Worm (Caenorhabditis elegans) whole organism, late embryonic: ENCODE data around the gene miz-1.

Experiments
- C08G9.2 ChIP-seq: sonication (generic microtip); optimal IDR thresholded peaks from 2 replicates; lab custom pipeline; 2016; ENCODE audit warnings: mild to moderate bottlenecking, missing genetic modification characterization, moderate library complexity, missing compliant biosample characterization
- F13H6.1 ChIP-seq: sonication (generic microtip); optimal IDR thresholded peaks from 2 replicates; lab custom pipeline; 2016; ENCODE audit warnings: missing genetic modification characterization, missing compliant biosample characterization
- K02D7.2 ChIP-seq: sonication (generic microtip); optimal IDR thresholded peaks from 2 replicates; lab custom pipeline; 2017; ENCODE audit warnings: mild to moderate bottlenecking, missing genetic modification characterization, missing compliant biosample characterization
- K09A11.1 ChIP-seq: sonication (generic microtip); optimal IDR thresholded peaks from 2 replicates; lab custom pipeline; 2017; ENCODE audit warnings: antibody characterized with exemption, mild to moderate bottlenecking, missing genetic modification characterization, missing compliant biosample characterization; ENCODE audit not compliant: insufficient read depth
- T23F11.4 ChIP-seq: fragments of 200-800 bp; sonication (Bioruptor generic); optimal IDR thresholded peaks from 2 replicates; lab custom pipeline; 2018; ENCODE audit warnings: mild to moderate bottlenecking, missing genetic modification characterization, missing compliant biosample characterization
- Y22D7AL.16 ChIP-seq: sonication (generic microtip); optimal IDR thresholded peaks from 2 replicates; lab custom pipeline; 2016; ENCODE audit warnings: missing genetic modification characterization, missing compliant biosample characterization
- ceh-14 ChIP-seq: sonication (generic microtip); optimal IDR thresholded peaks from 2 replicates; lab custom pipeline; 2016; ENCODE audit warnings: missing genotype, missing genetic modification characterization, missing compliant biosample characterization
- ceh-19 ChIP-seq: fragments of 200-800 bp; sonication (Bioruptor generic); optimal IDR thresholded peaks from 2 replicates; lab custom pipeline; 2018; ENCODE audit warnings: mild to moderate bottlenecking, missing genetic modification characterization, missing compliant biosample characterization
- ceh-2 ChIP-seq: sonication (generic microtip); optimal IDR thresholded peaks from 2 replicates; lab custom pipeline; 2016; ENCODE audit warnings: missing genotype, missing genetic modification characterization, missing compliant biosample characterization
- ceh-22 ChIP-seq: sonication (generic microtip); optimal IDR thresholded peaks from 2 replicates; lab custom pipeline; 2017; ENCODE audit warnings: missing biosample characterization, missing genetic modification characterization
- ceh-24 ChIP-seq: sonication (generic microtip); optimal IDR thresholded peaks from 2 replicates; lab custom pipeline; 2016; ENCODE audit warnings: mild to moderate bottlenecking, missing genetic modification characterization, missing compliant biosample characterization
- ceh-30 ChIP-seq: fragments of 150-350 bp; optimal IDR thresholded peaks from 2 replicates; lab custom pipeline; 2014; ENCODE audit warnings: missing biosample characterization, missing genetic modification characterization
- ceh-31 ChIP-seq: sonication (generic microtip); optimal IDR thresholded peaks from 2 replicates; lab custom pipeline; 2016; ENCODE audit warnings: missing genetic modification characterization, missing compliant biosample characterization
- ceh-34 ChIP-seq: sonication (generic microtip); optimal IDR thresholded peaks from 2 replicates; lab custom pipeline; 2016; ENCODE audit warnings: mild to moderate bottlenecking, missing genetic modification characterization, missing compliant biosample characterization
- ceh-45 ChIP-seq: fragments of 200-800 bp; sonication (Bioruptor generic); IDR thresholded peaks from 2 replicates; pipeline ENCODE4 v1.3.6; 2022; ENCODE audit warnings: missing genetic modification reagents, missing genetic modification characterization, missing compliant biosample characterization
- ceh-48 ChIP-seq: sonication (generic microtip); optimal IDR thresholded peaks from 2 replicates; lab custom pipeline; 2016; ENCODE audit warnings: missing genetic modification characterization, inconsistent platforms, missing compliant biosample characterization
- ceh-9 ChIP-seq: sonication (generic microtip); optimal IDR thresholded peaks from 2 replicates; lab custom pipeline; 2016; ENCODE audit warnings: mild to moderate bottlenecking, missing genetic modification characterization, inconsistent platforms, missing compliant biosample characterization
- che-1 ChIP-seq: sonication (generic microtip); optimal IDR thresholded peaks from 2 replicates; lab custom pipeline; 2016; ENCODE audit warnings: mild to moderate bottlenecking, missing genetic modification characterization, missing compliant biosample characterization
- dmd-4 ChIP-seq: sonication (generic microtip); optimal IDR thresholded peaks from 2 replicates; lab custom pipeline; 2016; ENCODE audit warnings: borderline replicate concordance, missing genetic modification characterization, missing compliant biosample characterization
- dve-1 ChIP-seq: sonication (generic microtip); optimal IDR thresholded peaks from 2 replicates; lab custom pipeline; 2017; ENCODE audit warnings: antibody characterized with exemption, mild to moderate bottlenecking, missing genetic modification characterization, missing compliant biosample characterization
- elt-2 ChIP-seq: sonication (generic microtip); optimal IDR thresholded peaks from 2 replicates; lab custom pipeline; 2016; ENCODE audit warnings: missing genetic modification reagents, missing genetic modification characterization, missing compliant biosample characterization
- elt-4 ChIP-seq: sonication (generic microtip); optimal IDR thresholded peaks from 2 replicates; lab custom pipeline; 2016; ENCODE audit warnings: missing genetic modification characterization, missing compliant biosample characterization
- fax-1 ChIP-seq: sonication (generic microtip); optimal IDR thresholded peaks from 2 replicates; lab custom pipeline; 2016; ENCODE audit warnings: missing genotype, missing genetic modification characterization, missing compliant biosample characterization
- fkh-10 ChIP-seq: fragments of 150-350 bp; optimal IDR thresholded peaks from 2 replicates; lab custom pipeline; 2014; ENCODE audit warnings: missing biosample characterization, missing genetic modification reagents, missing genetic modification characterization
- fkh-6 ChIP-seq: sonication (generic microtip); optimal IDR thresholded peaks from 2 replicates; lab custom pipeline; 2016; ENCODE audit warnings: missing genetic modification characterization, missing compliant biosample characterization
- gmeb-2 ChIP-seq: sonication (generic microtip); optimal IDR thresholded peaks from 2 replicates; lab custom pipeline; 2016; ENCODE audit warnings: missing genetic modification characterization, inconsistent platforms, missing compliant biosample characterization
- hlh-15 ChIP-seq: sonication (generic microtip); optimal IDR thresholded peaks from 2 replicates; lab custom pipeline; 2016; ENCODE audit warnings: missing genetic modification characterization, missing compliant biosample characterization
- hlh-30 ChIP-seq: sonication (generic microtip); optimal IDR thresholded peaks from 2 replicates; lab custom pipeline; 2017; ENCODE audit warnings: antibody characterized with exemption, missing genetic modification characterization, missing compliant biosample characterization; ENCODE audit not compliant: insufficient read depth
- hlh-8 ChIP-seq: sonication (generic microtip); optimal IDR thresholded peaks from 2 replicates; lab custom pipeline; 2016; ENCODE audit warnings: missing genotype, missing genetic modification characterization, missing compliant biosample characterization
- lim-6 ChIP-seq: sonication (generic microtip); optimal IDR thresholded peaks from 2 replicates; lab custom pipeline; 2016; ENCODE audit warnings: missing genetic modification characterization, missing compliant biosample characterization
- lin-11 ChIP-seq: fragments of 200-800 bp; sonication (Bioruptor generic); optimal IDR thresholded peaks from 2 replicates; lab custom pipeline; 2018; ENCODE audit warnings: mild to moderate bottlenecking, missing genetic modification characterization, missing compliant biosample characterization
- madf-2 ChIP-seq: sonication (generic microtip); optimal IDR thresholded peaks from 2 replicates; lab custom pipeline; 2017; ENCODE audit warnings: missing genetic modification characterization, missing compliant biosample characterization
- nfya-1 ChIP-seq: sonication (generic microtip); optimal IDR thresholded peaks from 2 replicates; lab custom pipeline; 2017; ENCODE audit warnings: missing genetic modification characterization, mild to moderate bottlenecking, missing compliant biosample characterization, antibody characterized with exemption, moderate library complexity
- nhr-232 ChIP-seq: sonication (generic microtip); optimal IDR thresholded peaks from 2 replicates; lab custom pipeline; 2016; ENCODE audit warnings: missing genetic modification characterization, missing compliant biosample characterization
- npax-4 ChIP-seq: sonication (generic microtip); optimal IDR thresholded peaks from 2 replicates; lab custom pipeline; 2016; ENCODE audit warnings: missing genetic modification characterization, missing compliant biosample characterization
- odd-2 ChIP-seq: sonication (generic microtip); optimal IDR thresholded peaks from 2 replicates; lab custom pipeline; 2017; ENCODE audit warnings: antibody characterized with exemption, mild to moderate bottlenecking, missing genetic modification characterization, missing compliant biosample characterization
- pat-9 ChIP-seq: fragments of 200-800 bp; sonication (Bioruptor generic); optimal IDR thresholded peaks from 2 replicates; lab custom pipeline; 2018; ENCODE audit warnings: mild to moderate bottlenecking, missing genetic modification characterization, moderate library complexity, missing compliant biosample characterization
- pax-1 ChIP-seq: fragments of 150-350 bp; optimal IDR thresholded peaks from 2 replicates; lab custom pipeline; 2014; ENCODE audit warnings: missing biosample characterization, missing genetic modification characterization
- pha-2 ChIP-seq: sonication (generic microtip); optimal IDR thresholded peaks from 2 replicates; lab custom pipeline; 2017; ENCODE audit warnings: mild to moderate bottlenecking, missing genetic modification characterization, missing compliant biosample characterization
- pha-4 ChIP-seq: fragments of 150-350 bp; optimal IDR thresholded peaks from 2 replicates; lab custom pipeline; 2018; ENCODE audit warnings: missing biosample characterization, missing genetic modification reagents, missing genetic modification characterization
- ref-2 ChIP-seq: sonication (generic microtip); optimal IDR thresholded peaks from 2 replicates; lab custom pipeline; 2016; ENCODE audit warnings: missing genetic modification characterization, missing compliant biosample characterization
- rnt-1 ChIP-seq: sonication (generic microtip); optimal IDR thresholded peaks from 2 replicates; lab custom pipeline; 2016; ENCODE audit warnings: missing genetic modification characterization, missing compliant biosample characterization
- sdc-2 ChIP-seq: sonication (generic microtip); optimal IDR thresholded peaks from 2 replicates; lab custom pipeline; 2016; ENCODE audit warnings: missing genotype, missing genetic modification characterization, missing compliant biosample characterization
- sox-2 ChIP-seq: fragments of 200-800 bp; sonication (Bioruptor generic); IDR thresholded peaks from 2 replicates; pipeline ENCODE4 v1.3.6; 2022; ENCODE audit warnings: missing genetic modification reagents, missing genetic modification characterization, missing compliant biosample characterization
- sox-4 ChIP-seq: sonication (generic microtip); optimal IDR thresholded peaks from 2 replicates; lab custom pipeline; 2017; ENCODE audit warnings: mild to moderate bottlenecking, missing genetic modification characterization, inconsistent platforms, missing compliant biosample characterization
- syd-9 ChIP-seq: sonication (generic microtip); optimal IDR thresholded peaks from 2 replicates; lab custom pipeline; 2016; ENCODE audit warnings: mild to moderate bottlenecking, missing genetic modification characterization, moderate library complexity, missing compliant biosample characterization
- tbx-2 ChIP-seq: sonication (generic microtip); optimal IDR thresholded peaks from 2 replicates; lab custom pipeline; 2016; ENCODE audit warnings: missing genetic modification characterization, missing compliant biosample characterization
- unc-3 ChIP-seq, 2 experiments: fragments of 200-800 bp in 1 of 2; sonication (Bioruptor generic) in 1 of 2; sonication (generic microtip) in 1 of 2; conservative IDR thresholded peaks in 1 of 2; optimal IDR thresholded peaks in 1 of 2; 2 replicates each; pipeline versions ENCODE4 v1.3.6 to Lab custom; 2016 to 2022; ENCODE audit warnings: missing compliant biosample characterization in 2 of 2, missing genetic modification characterization in 2 of 2, missing genetic modification reagents in 1 of 2
- unc-42 ChIP-seq: sonication (generic microtip); optimal IDR thresholded peaks from 2 replicates; lab custom pipeline; 2016; ENCODE audit warnings: missing genotype, missing genetic modification characterization, missing compliant biosample characterization
- unc-55 ChIP-seq: sonication (generic microtip); optimal IDR thresholded peaks from 2 replicates; lab custom pipeline; 2017; ENCODE audit warnings: missing biosample characterization, missing genetic modification reagents, missing genetic modification characterization
- zip-5 ChIP-seq: sonication (generic microtip); optimal IDR thresholded peaks from 2 replicates; lab custom pipeline; 2016; ENCODE audit warnings: missing genetic modification characterization, missing compliant biosample characterization

Gene miz-1

DNA sequence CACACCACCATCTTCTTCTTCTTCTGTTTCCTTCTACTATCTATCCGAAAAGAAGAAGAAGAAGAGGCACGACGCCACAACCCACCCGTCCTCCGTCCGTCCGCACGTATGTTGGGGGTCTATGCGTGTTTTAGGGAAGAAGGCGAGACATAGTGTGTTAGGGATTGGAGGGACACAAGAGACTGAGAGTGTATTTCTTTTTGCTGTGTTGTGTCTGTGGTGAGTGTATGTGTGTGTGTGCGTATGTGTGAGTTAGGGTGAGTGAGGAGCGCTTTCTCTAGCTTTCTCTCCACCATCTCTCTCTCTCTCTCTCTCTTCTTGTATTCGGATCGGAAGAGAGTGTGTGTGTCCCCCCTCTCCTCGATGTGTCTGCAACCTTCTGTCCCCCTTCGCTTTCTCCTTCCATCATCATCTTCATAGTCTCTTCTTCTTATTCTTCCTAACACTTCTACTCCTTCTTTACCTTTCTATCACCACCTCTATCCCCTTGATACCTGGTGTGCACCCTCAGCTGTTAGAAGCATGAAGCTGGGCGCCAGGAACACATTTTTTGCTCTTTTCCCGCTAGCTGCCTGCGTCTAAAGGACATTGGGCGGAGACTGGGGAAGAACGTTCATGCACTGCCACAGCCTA is 9.6 kb downstream of the miz-1 start:
- no peak for TF ChIP-seq sox-4 (tag; lab: Kevin White, UChicago)
- peak; percentile 20 for TF ChIP-seq ceh-22 (tag; lab: Kevin White, UChicago)
- TF ChIP-seq unc-55 (GFP tag; lab: Kevin White, UChicago), result peak; percentile 33
- TF ChIP-seq che-1 (tag; lab: Kevin White, UChicago), result peak; percentile 1
- peak; percentile 76 for TF ChIP-seq ref-2
- no peak; the same call in 1 of the 2 replicates for TF ChIP-seq sox-2 (GFP tag; lab: Robert Waterston, UW)
- no peak for TF ChIP-seq hlh-15 (tag; lab: Kevin White, UChicago)
- no peak for TF ChIP-seq K02D7.2
- TF ChIP-seq elt-2 (tag; lab: Kevin White, UChicago), result peak; percentile 32
- peak; percentile 89 for TF ChIP-seq nfya-1 (tag; lab: Kevin White, UChicago)
- peak; percentile 21 for TF ChIP-seq ceh-30
- TF ChIP-seq unc-42 (tag; lab: Kevin White, UChicago), result peak; percentile 70
- no peak for TF ChIP-seq pha-2 (tag; lab: Kevin White, UChicago)
- no peak for TF ChIP-seq lin-11 (tag; lab: Kevin White, UChicago)
- no peak for TF ChIP-seq hlh-30 (tag; lab: Kevin White, UChicago)
- peak; percentile 56 for TF ChIP-seq ceh-14 (tag; lab: Kevin White, UChicago)
- no peak for TF ChIP-seq ceh-2 (tag; lab: Kevin White, UChicago)
- peak; percentile 83 for TF ChIP-seq syd-9 (tag; lab: Kevin White, UChicago)
- no peak for TF ChIP-seq pax-1 (tag; lab: Kevin White, UChicago)
- TF ChIP-seq lim-6 (tag; lab: Kevin White, UChicago), result no peak
- TF ChIP-seq pha-4 (tag; lab: Kevin White, UChicago), result no peak
- TF ChIP-seq fax-1, result no peak
- TF ChIP-seq npax-4 (tag; lab: Kevin White, UChicago), result no peak
- peak; percentile 28 for TF ChIP-seq Y22D7AL.16 (tag; lab: Kevin White, UChicago)
- TF ChIP-seq F13H6.1 (tag; lab: Kevin White, UChicago), result no peak
- peak; percentile 62; the same call in 1 of the 2 replicates for TF ChIP-seq unc-3 (GFP tag; conservative IDR thresholded peaks at IDR 0.05; lab: Robert Waterston, UW)
- no peak for TF ChIP-seq unc-3 (tag; optimal IDR thresholded peaks at IDR 0.05; lab: Kevin White, UChicago)
- no peak for TF ChIP-seq ceh-48
- TF ChIP-seq ceh-34 (tag; lab: Kevin White, UChicago), result peak; percentile 89
- TF ChIP-seq ceh-19 (GFP tag; lab: Kevin White, UChicago), result peak; percentile 8
- peak; percentile 85 for TF ChIP-seq dve-1
- peak; percentile 93 for TF ChIP-seq rnt-1 (tag; lab: Kevin White, UChicago)
- TF ChIP-seq fkh-6, result peak; percentile 27
- TF ChIP-seq ceh-24 (tag; lab: Kevin White, UChicago), result no peak
- TF ChIP-seq fkh-10 (GFP tag; lab: Kevin White, UChicago), result no peak
- peak; percentile 53 for TF ChIP-seq C08G9.2 (tag; lab: Kevin White, UChicago)
- TF ChIP-seq sdc-2 (tag; lab: Kevin White, UChicago), result peak; percentile 76
- TF ChIP-seq odd-2, result no peak
- no peak for TF ChIP-seq elt-4
- peak; percentile 18 for TF ChIP-seq gmeb-2 (tag; lab: Kevin White, UChicago)
- TF ChIP-seq ceh-9 (tag; lab: Kevin White, UChicago), result no peak
- TF ChIP-seq tbx-2 (tag; lab: Kevin White, UChicago), result peak; percentile 88
- TF ChIP-seq dmd-4, result peak; percentile 38
- TF ChIP-seq nhr-232 (tag; lab: Kevin White, UChicago), result peak; percentile 38
- peak; percentile 7 for TF ChIP-seq K09A11.1
- peak; percentile 8 for TF ChIP-seq madf-2
- peak; percentile 7 for TF ChIP-seq T23F11.4 (GFP tag; lab: Kevin White, UChicago)
- no peak for TF ChIP-seq pat-9 (tag; lab: Kevin White, UChicago)
- peak; percentile 79 for TF ChIP-seq hlh-8 (tag; lab: Kevin White, UChicago)
- TF ChIP-seq ceh-31 (tag; lab: Kevin White, UChicago), result peak; percentile 93
- TF ChIP-seq zip-5, result no peak
- TF ChIP-seq ceh-45 (GFP tag; lab: Robert Waterston, UW), result no peak
